Fruit fly (Drosophila melanogaster) whole organism, embryonic: Measurements from ENCODE around the gene Cpr62Ba.
A peak's percentile ranks its signal among the peaks of the same experiment; 100 is the strongest.

ENCODE experiments used
- Abd-B ChIP-seq: fragments of 200-800 bp; sonication (Bioruptor generic); optimal IDR thresholded peaks from 2 replicates; lab custom pipeline; 2018; ENCODE audit warnings: missing biosample characterization, mild to moderate bottlenecking, missing genetic modification characterization, moderate library complexity
- Asciz ChIP-seq: fragments of 200-800 bp; sonication (Bioruptor generic); optimal IDR thresholded peaks from 2 replicates; lab custom pipeline; 2017; ENCODE audit warnings: missing biosample characterization, mild to moderate bottlenecking, missing genetic modification characterization, missing genetic modification reagents
- Blimp-1 ChIP-seq: fragments of 200-800 bp; sonication (Bioruptor generic); optimal IDR thresholded peaks from 3 replicates; lab custom pipeline; 2018; ENCODE audit warnings: missing biosample characterization, missing genetic modification characterization, mild to moderate bottlenecking, moderate library complexity, missing genetic modification reagents
- CG12071 ChIP-seq: fragments of 200-800 bp; sonication (Bioruptor generic); optimal IDR thresholded peaks from 3 replicates; lab custom pipeline; 2018; ENCODE audit warnings: missing biosample characterization, mild to moderate bottlenecking, missing genetic modification characterization
- CG15073 ChIP-seq: fragments of 200-800 bp; sonication (Bioruptor generic); optimal IDR thresholded peaks from 2 replicates; lab custom pipeline; 2016; ENCODE audit warnings: missing biosample characterization, missing genetic modification characterization
- CG17328 ChIP-seq: fragments of 200-800 bp; sonication (Bioruptor generic); IDR thresholded peaks from 2 replicates; pipeline ENCODE4 v1.3.6; 2022; ENCODE audit warnings: missing biosample characterization, missing genetic modification characterization
- CG17385 ChIP-seq: fragments of 200-800 bp; sonication (Bioruptor generic); optimal IDR thresholded peaks from 3 replicates; lab custom pipeline; 2018; ENCODE audit warnings: missing biosample characterization, mild to moderate bottlenecking, missing genetic modification characterization
- CG17912 ChIP-seq: fragments of 200-800 bp; sonication (Bioruptor generic); optimal IDR thresholded peaks from 2 replicates; lab custom pipeline; 2018; ENCODE audit warnings: missing biosample characterization, mild to moderate bottlenecking, missing genetic modification characterization
- CG18262 ChIP-seq: fragments of 200-800 bp; optimal IDR thresholded peaks from 3 replicates; lab custom pipeline; 2019; ENCODE audit warnings: missing biosample characterization, mild to moderate bottlenecking, missing genetic modification characterization, moderate library complexity
- CG18619 ChIP-seq: fragments of 200-800 bp; sonication (Bioruptor generic); optimal IDR thresholded peaks from 3 replicates; lab custom pipeline; 2017; ENCODE audit warnings: missing biosample characterization, mild to moderate bottlenecking, missing genetic modification characterization
- CG2889 ChIP-seq: fragments of 200-800 bp; sonication (Bioruptor generic); IDR thresholded peaks from 3 replicates; pipeline ENCODE4 v1.3.6; 2022; ENCODE audit warnings: missing biosample characterization, missing genetic modification characterization
- CG30020 ChIP-seq: fragments of 200-800 bp; optimal IDR thresholded peaks from 2 replicates; lab custom pipeline; 2019; ENCODE audit warnings: missing biosample characterization, mild to moderate bottlenecking, missing genetic modification characterization, moderate library complexity
- CG34224 ChIP-seq: fragments of 200-800 bp; sonication (Bioruptor generic); IDR thresholded peaks from 3 replicates; pipeline ENCODE4 v1.3.6; 2022; ENCODE audit warnings: missing biosample characterization, missing genetic modification characterization; ENCODE audit not compliant: partially characterized antibody
- CG3847 ChIP-seq: fragments of 200-800 bp; sonication (Bioruptor generic); IDR thresholded peaks from 2 replicates; pipeline ENCODE4 v1.3.6; 2022; ENCODE audit warnings: missing biosample characterization, missing genetic modification characterization
- CG4282 ChIP-seq: fragments of 200-800 bp; sonication (Bioruptor generic); optimal IDR thresholded peaks from 2 replicates; lab custom pipeline; 2016; ENCODE audit warnings: missing biosample characterization, missing genetic modification characterization
- CG4617 ChIP-seq: fragments of 200-800 bp; sonication (Bioruptor generic); optimal IDR thresholded peaks from 3 replicates; lab custom pipeline; 2016; ENCODE audit warnings: missing biosample characterization, missing genetic modification characterization, borderline replicate concordance
- CG4730 ChIP-seq: fragments of 200-800 bp; sonication (Bioruptor generic); IDR thresholded peaks from 2 replicates; pipeline ENCODE4 v1.3.6; 2022; ENCODE audit warnings: missing biosample characterization, missing genetic modification characterization
- CG6683 ChIP-seq: fragments of 200-800 bp; sonication (Bioruptor generic); optimal IDR thresholded peaks from 2 replicates; lab custom pipeline; 2017; ENCODE audit warnings: missing biosample characterization, mild to moderate bottlenecking, missing genetic modification characterization, missing genetic modification reagents
- CG6791 ChIP-seq: fragments of 200-800 bp; sonication (Bioruptor generic); IDR thresholded peaks from 3 replicates; pipeline ENCODE4 v1.3.6; 2022; ENCODE audit warnings: missing biosample characterization, missing genetic modification characterization; ENCODE audit not compliant: partially characterized antibody
- CG7271 ChIP-seq: fragments of 200-800 bp; sonication (Bioruptor generic); optimal IDR thresholded peaks from 2 replicates; lab custom pipeline; 2018; ENCODE audit warnings: missing biosample characterization, mild to moderate bottlenecking, missing genetic modification characterization, moderate library complexity
- CG7372 ChIP-seq: fragments of 200-800 bp; sonication (Bioruptor generic); IDR thresholded peaks from 2 replicates; pipeline ENCODE4 v1.3.6; 2022; ENCODE audit warnings: missing biosample characterization, missing genetic modification characterization
- CG8765 ChIP-seq: fragments of 200-800 bp; sonication (Bioruptor generic); IDR thresholded peaks from 2 replicates; pipeline ENCODE4 v1.3.6; 2022; ENCODE audit warnings: missing biosample characterization, missing genetic modification characterization
- CkIIα-i1 ChIP-seq: fragments of 200-800 bp; sonication (Bioruptor generic); IDR thresholded peaks from 2 replicates; pipeline ENCODE4 v1.3.6; 2022; ENCODE audit warnings: missing biosample characterization, missing genetic modification characterization
- CoRest ChIP-seq: fragments of 200-800 bp; sonication (Bioruptor generic); optimal IDR thresholded peaks from 3 replicates; lab custom pipeline; 2018; ENCODE audit warnings: missing biosample characterization, mild to moderate bottlenecking, missing genetic modification characterization, moderate library complexity
- Fer3 ChIP-seq: fragments of 200-800 bp; sonication (Bioruptor generic); optimal IDR thresholded peaks from 2 replicates; lab custom pipeline; 2018; ENCODE audit warnings: missing biosample characterization, mild to moderate bottlenecking, missing genetic modification characterization, moderate library complexity
- Meics ChIP-seq: fragments of 200-800 bp; sonication (Bioruptor generic); optimal IDR thresholded peaks from 2 replicates; lab custom pipeline; 2017; ENCODE audit warnings: missing biosample characterization, mild to moderate bottlenecking, missing genetic modification characterization
- Scr ChIP-seq: fragments of 200-800 bp; sonication (Bioruptor generic); IDR thresholded peaks from 2 replicates; pipeline ENCODE4 v1.3.6; 2022; ENCODE audit warnings: missing biosample characterization, missing genetic modification characterization; ENCODE audit not compliant: partially characterized antibody
- Vsx1 ChIP-seq: fragments of 200-800 bp; sonication (Bioruptor generic); optimal IDR thresholded peaks from 2 replicates; lab custom pipeline; 2017; ENCODE audit warnings: missing biosample characterization, mild to moderate bottlenecking, missing genetic modification characterization, missing genetic modification reagents
- Xbp1 ChIP-seq: fragments of 200-800 bp; sonication (Bioruptor generic); optimal IDR thresholded peaks from 3 replicates; lab custom pipeline; 2016; ENCODE audit warnings: missing biosample characterization, mild to moderate bottlenecking, missing genetic modification characterization
- YL-1 ChIP-seq: fragments of 200-800 bp; sonication (Bioruptor generic); optimal IDR thresholded peaks from 3 replicates; lab custom pipeline; 2017; ENCODE audit warnings: missing biosample characterization, mild to moderate bottlenecking, missing genetic modification characterization
- bowl ChIP-seq: fragments of 200-800 bp; sonication (Bioruptor generic); IDR thresholded peaks from 2 replicates; pipeline ENCODE4 v1.3.6; 2022; ENCODE audit warnings: missing biosample characterization, missing genetic modification characterization
- br ChIP-seq: fragments of >200 bp; optimal IDR thresholded peaks from 2 replicates; lab custom pipeline; 2017
- cad ChIP-seq: fragments of >200 bp; optimal IDR thresholded peaks from 2 replicates; lab custom pipeline; 2017; ENCODE audit warnings: missing biosample characterization, missing genetic modification characterization
- chn ChIP-seq: fragments of 200-800 bp; sonication (Bioruptor generic); optimal IDR thresholded peaks from 2 replicates; lab custom pipeline; 2016; ENCODE audit warnings: missing biosample characterization, missing genetic modification characterization
- eve ChIP-seq, 2 experiments: fragments of >200 bp; optimal IDR thresholded peaks; 2 replicates each; lab custom pipeline; 2017; ENCODE audit warnings: missing biosample characterization in 2 of 2, missing genetic modification characterization in 2 of 2
- ewg ChIP-seq: fragments of 200-800 bp; sonication (Bioruptor generic); optimal IDR thresholded peaks from 3 replicates; lab custom pipeline; 2017; ENCODE audit warnings: mild to moderate bottlenecking, missing biosample characterization, missing genetic modification reagents, missing genetic modification characterization
- grau ChIP-seq: fragments of 200-800 bp; optimal IDR thresholded peaks from 3 replicates; lab custom pipeline; 2019; ENCODE audit warnings: missing biosample characterization, mild to moderate bottlenecking, missing genetic modification characterization, moderate library complexity
- gt ChIP-seq: fragments of 200-800 bp; sonication (Bioruptor generic); IDR thresholded peaks from 2 replicates; pipeline ENCODE4 v1.3.6; 2022; ENCODE audit warnings: missing biosample characterization, missing genetic modification characterization
- kah ChIP-seq: fragments of 200-800 bp; sonication (Bioruptor generic); optimal IDR thresholded peaks from 2 replicates; lab custom pipeline; 2018; ENCODE audit warnings: missing biosample characterization, mild to moderate bottlenecking, missing genetic modification characterization
- lmd ChIP-seq: fragments of 200-800 bp; sonication (Bioruptor generic); IDR thresholded peaks from 2 replicates; pipeline ENCODE4 v1.3.6; 2022; ENCODE audit warnings: missing biosample characterization, missing genetic modification characterization
- maf-S ChIP-seq: fragments of 200-800 bp; sonication (Bioruptor generic); optimal IDR thresholded peaks from 2 replicates; lab custom pipeline; 2016; ENCODE audit warnings: missing biosample characterization, missing genetic modification characterization
- nmo ChIP-seq: fragments of 200-800 bp; sonication (Bioruptor generic); optimal IDR thresholded peaks from 2 replicates; lab custom pipeline; 2018; ENCODE audit warnings: missing biosample characterization, mild to moderate bottlenecking, missing genetic modification characterization, moderate library complexity
- pho ChIP-seq: fragments of 200-800 bp; sonication (Bioruptor generic); optimal IDR thresholded peaks from 2 replicates; lab custom pipeline; 2016; ENCODE audit warnings: missing biosample characterization, missing genetic modification characterization
- ranshi ChIP-seq: fragments of 200-800 bp; sonication (Bioruptor generic); IDR thresholded peaks from 2 replicates; pipeline ENCODE4 v1.3.6; 2022; ENCODE audit warnings: missing biosample characterization, missing genetic modification characterization
- run ChIP-seq: fragments of 200-800 bp; sonication (Bioruptor generic); optimal IDR thresholded peaks from 3 replicates; lab custom pipeline; 2018; ENCODE audit warnings: missing biosample characterization, mild to moderate bottlenecking, missing genetic modification characterization
- tx ChIP-seq: fragments of 200-800 bp; sonication (Bioruptor generic); optimal IDR thresholded peaks from 2 replicates; lab custom pipeline; 2016; ENCODE audit warnings: missing biosample characterization, missing genetic modification characterization
- unc-4 ChIP-seq: fragments of 200-800 bp; sonication (Bioruptor generic); IDR thresholded peaks from 2 replicates; pipeline ENCODE4 v1.3.6; 2022; ENCODE audit warnings: missing biosample characterization, missing genetic modification characterization; ENCODE audit not compliant: partially characterized antibody
- unpg ChIP-seq: fragments of 200-800 bp; sonication (Bioruptor generic); optimal IDR thresholded peaks from 3 replicates; lab custom pipeline; 2018; ENCODE audit warnings: missing biosample characterization, mild to moderate bottlenecking, missing genetic modification characterization, moderate library complexity
- zen ChIP-seq: fragments of 200-800 bp; sonication (Bioruptor generic); optimal IDR thresholded peaks from 3 replicates; lab custom pipeline; 2018; ENCODE audit warnings: missing biosample characterization, mild to moderate bottlenecking, missing genetic modification characterization, moderate library complexity

Cpr62Ba gene

dm6 chr3L:1794164-1794942 lies 37.2 kb downstream of the Cpr62Ba start (continued):
- peak; percentile 95 for TF ChIP-seq Vsx1 (GFP tag; lab: Kevin White, UChicago)
- no peak; the same call in 2 of the 3 replicates for TF ChIP-seq CG34224 (GFP tag; lab: Robert Waterston, UW)
- TF ChIP-seq tx (GFP tag; lab: Kevin White, UChicago) = no peak
- TF ChIP-seq CG8765 (GFP tag; lab: Robert Waterston, UW) = no peak
- no peak for TF ChIP-seq Asciz (GFP tag; lab: Kevin White, UChicago)
- TF ChIP-seq nmo (GFP tag; lab: Kevin White, UChicago) = peak; percentile 17
- no peak for TF ChIP-seq CG3847 (GFP tag; lab: Robert Waterston, UW)
- TF ChIP-seq CG15073 (GFP tag; lab: Kevin White, UChicago) = no peak
- no peak for TF ChIP-seq CoRest
- no peak for TF ChIP-seq CG18619 (GFP tag; lab: Kevin White, UChicago)
- TF ChIP-seq pho = no peak
- no peak for TF ChIP-seq chn
- 0 out of 2 replicates have a peak, but pooled peaks have one; percentile 13 for TF ChIP-seq CG7372 (GFP tag; lab: Robert Waterston, UW)
- TF ChIP-seq CG12071 = peak; percentile 71
- TF ChIP-seq Abd-B = peak; percentile 21
- no peak for TF ChIP-seq CG17385
- TF ChIP-seq grau (tag; lab: Kevin White, UChicago) = peak; percentile 3
- TF ChIP-seq eve (GFP tag; optimal IDR thresholded peaks at IDR 0.05; lab: Kevin White, UChicago) = no peak
- no peak for TF ChIP-seq Xbp1 (GFP tag; lab: Kevin White, UChicago)
- TF ChIP-seq maf-S (GFP tag; lab: Kevin White, UChicago) = no peak
- TF ChIP-seq CG4617 = no peak
- TF ChIP-seq gt (GFP tag; lab: Robert Waterston, UW) = no peak
- TF ChIP-seq CG6683 (GFP tag; lab: Kevin White, UChicago) = no peak
- TF ChIP-seq CkIIα-i1 (GFP tag; lab: Robert Waterston, UW) = no peak
- TF ChIP-seq CG17912 (GFP tag; lab: Kevin White, UChicago) = peak; percentile 82
- TF ChIP-seq bowl = peak; percentile 48; the same call in 1 of the 2 replicates
- peak; percentile 9 for TF ChIP-seq kah (GFP tag; lab: Kevin White, UChicago)
- TF ChIP-seq CG4282 (GFP tag; lab: Kevin White, UChicago) = no peak
- peak; percentile 45 for TF ChIP-seq Meics (GFP tag; lab: Kevin White, UChicago)
- peak; percentile 11; the same call in 1 of the 2 replicates for TF ChIP-seq ranshi
- TF ChIP-seq Blimp-1 (GFP tag; lab: Kevin White, UChicago) = no peak
- TF ChIP-seq lmd (GFP tag; lab: Robert Waterston, UW) = no peak
- no peak for TF ChIP-seq cad (GFP tag; lab: Kevin White, UChicago)
- TF ChIP-seq CG18262 = no peak
- no peak for TF ChIP-seq run (tag; lab: Kevin White, UChicago)
- no peak for TF ChIP-seq CG4730 (GFP tag; lab: Robert Waterston, UW)
- peak; percentile 7 for TF ChIP-seq Fer3 (tag; lab: Kevin White, UChicago)
- no peak for TF ChIP-seq unpg (GFP tag; lab: Kevin White, UChicago)
- no peak for TF ChIP-seq br (lab: Kevin White, UChicago)
- TF ChIP-seq CG2889 (GFP tag; lab: Robert Waterston, UW) = no peak
- TF ChIP-seq ewg (GFP tag; lab: Kevin White, UChicago) = no peak
- TF ChIP-seq YL-1 (GFP tag; lab: Kevin White, UChicago) = peak; percentile 16
- TF ChIP-seq CG17328 (GFP tag; lab: Robert Waterston, UW) = no peak
- TF ChIP-seq zen (tag; lab: Kevin White, UChicago) = no peak
- TF ChIP-seq unc-4 (GFP tag; lab: Robert Waterston, UW) = 0 out of 2 replicates have a peak, but pooled peaks have one; percentile 28
- TF ChIP-seq CG7271 = no peak
- no peak for TF ChIP-seq CG6791
- no peak for TF ChIP-seq CG30020 (tag; lab: Kevin White, UChicago)
- 0 out of 2 replicates have a peak, but pooled peaks have one; percentile 28 for TF ChIP-seq Scr (GFP tag; lab: Robert Waterston, UW)
